Worm (Caenorhabditis elegans): ENCODE data around the gene srlf-19.

The srlf-19 gene

ce11 chrV:532046-532445 is 26.8 kb downstream of the srlf-19 start, which contains the start of gene nhr-58 (continued):
- TF ChIP-seq spr-3 (GFP tag; optimal IDR thresholded peaks at IDR 0.05) = no peak
- no peak for TF ChIP-seq mep-1 (tag; optimal IDR thresholded peaks at IDR 0.05)
- no peak for TF ChIP-seq zfp-2 (tag; optimal IDR thresholded peaks at IDR 0.05)
- no peak for TF ChIP-seq ztf-11 (tag; optimal IDR thresholded peaks at IDR 0.05)
- no peak for TF ChIP-seq daf-12 (tag; optimal IDR thresholded peaks at IDR 0.05)
- no peak for TF ChIP-seq T20F7.1 (GFP tag; optimal IDR thresholded peaks at IDR 0.05)
- no peak for TF ChIP-seq unc-62 (GFP tag; optimal IDR thresholded peaks at IDR 0.05 in 1 of 2)
- TF ChIP-seq unc-62 (tag; optimal IDR thresholded peaks at IDR 0.05) = no peak
- TF ChIP-seq ztf-7 (tag; optimal IDR thresholded peaks at IDR 0.05) = peak; percentile 77
- no peak for TF ChIP-seq unc-39 (tag; optimal IDR thresholded peaks at IDR 0.05)
- no peak for TF ChIP-seq lin-15B (tag; optimal IDR thresholded peaks at IDR 0.05)
- no peak for TF ChIP-seq T26A8.4 (GFP tag; IDR thresholded peaks at IDR 0.05)
- no peak for TF ChIP-seq gei-8 (GFP tag; optimal IDR thresholded peaks at IDR 0.05)

ce11 chrV:534176-534575 is 28.9 kb downstream of the srlf-19 start, which contains the start of gene nhr-132:
TSS of gene nhr-132 (plus strand) at chrV:534446.
- TF ChIP-seq lir-3 (tag; optimal IDR thresholded peaks at IDR 0.05) = no peak
- peak in 1 of 2 experiments; percentile 25 for TF ChIP-seq mdl-1 (tag; optimal IDR thresholded peaks at IDR 0.05)
- TF ChIP-seq lsy-2 (tag; optimal IDR thresholded peaks at IDR 0.05) = peak in 1 of 2 experiments; percentile 55
- no peak for TF ChIP-seq ces-1 (GFP tag; optimal IDR thresholded peaks at IDR 0.05)
- no peak for TF ChIP-seq nhr-237 (tag; optimal IDR thresholded peaks at IDR 0.05)
- TF ChIP-seq F44E2.7 (GFP tag; IDR thresholded peaks at IDR 0.05) = no peak
- peak; percentile 0 for TF ChIP-seq zip-2 (tag; optimal IDR thresholded peaks at IDR 0.05)
- TF ChIP-seq nhr-48 (tag; optimal IDR thresholded peaks at IDR 0.05) = no peak
- peak; percentile 8 for TF ChIP-seq nhr-77 (tag; optimal IDR thresholded peaks at IDR 0.05)
- peak; percentile 43 for TF ChIP-seq hlh-30 (tag; optimal IDR thresholded peaks at IDR 0.05; ENCODE audit: insufficient read depth)
- TF ChIP-seq R02D3.7 (tag; optimal IDR thresholded peaks at IDR 0.05) = no peak
- peak; percentile 67 for TF ChIP-seq hlh-11 (tag; optimal IDR thresholded peaks at IDR 0.05)
- peak; percentile 64 for TF ChIP-seq nhr-102 (tag; optimal IDR thresholded peaks at IDR 0.05)
- peak; percentile 61 for TF ChIP-seq dmd-6 (GFP tag; IDR thresholded peaks at IDR 0.05)
- peak; percentile 23 for TF ChIP-seq mep-1 (tag; optimal IDR thresholded peaks at IDR 0.05)
- peak; percentile 77 for TF ChIP-seq nhr-28 (tag; optimal IDR thresholded peaks at IDR 0.05)
- peak; percentile 25 for TF ChIP-seq mes-2 (tag; optimal IDR thresholded peaks at IDR 0.05; ENCODE audit: poor library complexity, severe bottlenecking)
- 0 out of 2 replicates have a peak, but pooled peaks have one; percentile 8 for TF ChIP-seq lin-1 (GFP tag; IDR thresholded peaks at IDR 0.05)
- TF ChIP-seq unc-62 (GFP tag; optimal IDR thresholded peaks at IDR 0.05 in 1 of 2) = no peak
- no peak for TF ChIP-seq unc-62 (tag; optimal IDR thresholded peaks at IDR 0.05)
- TF ChIP-seq dve-1 (tag; optimal IDR thresholded peaks at IDR 0.05; ENCODE audit: insufficient read depth) = peak; percentile 74
- TF ChIP-seq ztf-7 (tag; optimal IDR thresholded peaks at IDR 0.05) = peak; percentile 43
- no peak for TF ChIP-seq daf-16 (GFP tag; optimal IDR thresholded peaks at IDR 0.05)
- peak; percentile 80 for TF ChIP-seq daf-16 (tag; optimal IDR thresholded peaks at IDR 0.05)
- peak; percentile 34 for TF ChIP-seq duxl-1 (tag; optimal IDR thresholded peaks at IDR 0.05; ENCODE audit: poor library complexity)
- no peak for TF ChIP-seq hif-1 (tag; optimal IDR thresholded peaks at IDR 0.05)
- TF ChIP-seq php-3 (GFP tag; IDR thresholded peaks at IDR 0.05) = peak; percentile 70

- TF ChIP-seq Y48G9A.11 (GFP tag; IDR thresholded peaks at IDR 0.05) (no peak), F44E2.7 (GFP tag; IDR thresholded peaks at IDR 0.05) (no peak), unc-62 (GFP tag; optimal IDR thresholded peaks at IDR 0.05 in 1 of 2) (peak in 1 of 2 experiments; percentile 93), unc-62 (tag; optimal IDR thresholded peaks at IDR 0.05) (no peak), Y75B8A.6 (GFP tag; IDR thresholded peaks at IDR 0.05) (no peak), ces-1 (GFP tag; optimal IDR thresholded peaks at IDR 0.05) (no peak)
Observed at ce11 chrV:536571-536970, 31.3 kb downstream of the srlf-19 start, which contains the start of gene C14C6.5. TSS of gene C14C6.5 (plus strand) at chrV:536628.

All from whole organism, L4 larva.